Worm (Caenorhabditis elegans) whole organism, L4 larva: ENCODE data around the gene Y48C3A.20.

Experiments used
- F10B5.3 ChIP-seq: sonication (generic microtip); optimal IDR thresholded peaks from 2 replicates; lab custom pipeline; 2016; ENCODE audit warnings: mild to moderate bottlenecking, missing genetic modification characterization, missing compliant biosample characterization
- F37D6.2 ChIP-seq: sonication (generic microtip); optimal IDR thresholded peaks from 2 replicates; lab custom pipeline; 2016; ENCODE audit warnings: mild to moderate bottlenecking, missing genetic modification characterization, missing compliant biosample characterization
- Y48G9A.11 ChIP-seq: fragments of 200-800 bp; sonication (Bioruptor generic); IDR thresholded peaks from 2 replicates; pipeline ENCODE4 v1.3.6; 2022; ENCODE audit warnings: missing genetic modification reagents, missing genetic modification characterization, missing compliant biosample characterization
- Y75B8A.6 ChIP-seq: fragments of 200-800 bp; sonication (Bioruptor generic); IDR thresholded peaks from 2 replicates; pipeline ENCODE4 v1.3.6; 2022; ENCODE audit warnings: missing genetic modification reagents, missing genetic modification characterization, missing compliant biosample characterization
- aha-1 ChIP-seq: fragments of 150-350 bp; peaks from one replicate; lab custom pipeline; 2014; ENCODE audit warnings: missing biosample characterization, missing genetic modification characterization
- arid-1 ChIP-seq: fragments of 200-800 bp; sonication (Bioruptor generic); conservative IDR thresholded peaks from 2 replicates; pipeline ENCODE4 v1.3.6; 2022; ENCODE audit warnings: missing genetic modification reagents, missing genetic modification characterization, missing compliant biosample characterization
- attf-4 ChIP-seq: sonication (generic microtip); optimal IDR thresholded peaks from 3 replicates; lab custom pipeline; 2017; ENCODE audit warnings: missing biosample characterization, missing genetic modification characterization
- ceh-82 ChIP-seq: sonication (generic microtip); optimal IDR thresholded peaks from 2 replicates; lab custom pipeline; 2017; ENCODE audit warnings: missing biosample characterization, missing genetic modification characterization
- ces-1 ChIP-seq: fragments of 150-350 bp; sonication (generic microtip); optimal IDR thresholded peaks from 4 replicates; lab custom pipeline; 2014; ENCODE audit warnings: missing biosample characterization, missing genetic modification reagents, missing genetic modification characterization
- cey-2 ChIP-seq: sonication (generic microtip); optimal IDR thresholded peaks from 3 replicates; lab custom pipeline; 2017; ENCODE audit warnings: missing genetic modification characterization, mild to moderate bottlenecking, missing compliant biosample characterization, antibody characterized with exemption, borderline replicate concordance; ENCODE audit not compliant: insufficient read depth
- daf-12 ChIP-seq: fragments of 150-350 bp; optimal IDR thresholded peaks from 2 replicates; lab custom pipeline; 2014; ENCODE audit warnings: missing biosample characterization, missing genetic modification reagents, missing genetic modification characterization
- dpl-1 ChIP-seq: fragments of 150-350 bp; optimal IDR thresholded peaks from 2 replicates; lab custom pipeline; 2014; ENCODE audit warnings: missing biosample characterization, missing genetic modification reagents, missing genetic modification characterization
- duxl-1 ChIP-seq: sonication (generic microtip); optimal IDR thresholded peaks from 2 replicates; lab custom pipeline; 2016; ENCODE audit warnings: mild to moderate bottlenecking, missing genetic modification characterization, moderate library complexity, missing compliant biosample characterization; ENCODE audit not compliant: poor library complexity
- gei-8 ChIP-seq: fragments of 200-800 bp; sonication (Bioruptor generic); optimal IDR thresholded peaks from 2 replicates; lab custom pipeline; 2018; ENCODE audit warnings: mild to moderate bottlenecking, missing genetic modification characterization, missing compliant biosample characterization
- hif-1 ChIP-seq, 2 experiments: sonication (generic microtip); optimal IDR thresholded peaks; 2 replicates each; lab custom pipeline; 2016 to 2017; ENCODE audit warnings: missing compliant biosample characterization in 2 of 2, missing genetic modification characterization in 2 of 2, missing genetic modification reagents in 2 of 2, missing genotype in 2 of 2, mild to moderate bottlenecking in 1 of 2
- hlh-30 ChIP-seq: sonication (generic microtip); optimal IDR thresholded peaks from 2 replicates; lab custom pipeline; 2017; ENCODE audit warnings: antibody characterized with exemption, mild to moderate bottlenecking, missing genetic modification characterization, missing compliant biosample characterization; ENCODE audit not compliant: insufficient read depth
- jun-1 ChIP-seq: fragments of 150-350 bp; optimal IDR thresholded peaks from 2 replicates; lab custom pipeline; 2014; ENCODE audit warnings: missing biosample characterization, missing genetic modification reagents, missing genetic modification characterization
- lin-29 ChIP-seq: fragments of 200-800 bp; sonication (Bioruptor generic); IDR thresholded peaks from 2 replicates; pipeline ENCODE4 v1.3.6; 2022; ENCODE audit warnings: missing genetic modification reagents, missing genetic modification characterization, missing compliant biosample characterization
- lsy-2 ChIP-seq, 2 experiments: fragments of 150-350 bp in 1 of 2; sonication (generic microtip) in 1 of 2; optimal IDR thresholded peaks; 2 replicates each; lab custom pipeline; 2014 to 2017; ENCODE audit warnings: missing biosample characterization in 2 of 2, missing genetic modification characterization in 2 of 2
- madf-9 ChIP-seq: fragments of 200-800 bp; sonication (Bioruptor generic); conservative IDR thresholded peaks from 2 replicates; pipeline ENCODE4 v1.3.6; 2022; ENCODE audit warnings: missing genetic modification reagents, missing genetic modification characterization, missing compliant biosample characterization
- mdt-29 ChIP-seq: fragments of 200-800 bp; sonication (Bioruptor generic); IDR thresholded peaks from 2 replicates; pipeline ENCODE4 v1.3.6; 2022; ENCODE audit warnings: missing genetic modification reagents, missing genetic modification characterization, missing compliant biosample characterization
- mep-1 ChIP-seq: fragments of 150-350 bp; sonication (generic microtip); optimal IDR thresholded peaks from 3 replicates; lab custom pipeline; 2014; ENCODE audit warnings: missing biosample characterization, missing genetic modification characterization
- mes-2 ChIP-seq: sonication (generic microtip); optimal IDR thresholded peaks from 2 replicates; lab custom pipeline; 2016; ENCODE audit warnings: missing genotype, mild to moderate bottlenecking, missing genetic modification characterization, missing compliant biosample characterization; ENCODE audit not compliant: poor library complexity, severe bottlenecking
- nhr-237 ChIP-seq: sonication (generic microtip); optimal IDR thresholded peaks from 2 replicates; lab custom pipeline; 2017; ENCODE audit warnings: missing biosample characterization, missing genetic modification characterization
- pha-4 ChIP-seq, 2 experiments: fragments of 150-350 bp in 1 of 2; fragments of 200-800 bp in 1 of 2; sonication (Bioruptor generic) in 1 of 2; IDR thresholded peaks in 1 of 2; optimal IDR thresholded peaks in 1 of 2; 2 replicates each; pipeline versions ENCODE4 v1.3.6 to Lab custom; 2014 to 2022; ENCODE audit warnings: missing genetic modification characterization in 2 of 2, missing genetic modification reagents in 2 of 2, missing biosample characterization in 1 of 2, missing compliant biosample characterization in 1 of 2
- php-3 ChIP-seq: fragments of 200-800 bp; sonication (Bioruptor generic); IDR thresholded peaks from 2 replicates; pipeline ENCODE4 v1.3.6; 2022; ENCODE audit warnings: missing genetic modification reagents, missing genetic modification characterization, missing compliant biosample characterization
- skn-1 ChIP-seq: fragments of 150-350 bp; optimal IDR thresholded peaks from 2 replicates; lab custom pipeline; 2014; ENCODE audit warnings: missing biosample characterization, missing genetic modification characterization
- snpc-4 ChIP-seq: fragments of 150-350 bp; optimal IDR thresholded peaks from 2 replicates; lab custom pipeline; 2014; ENCODE audit warnings: missing biosample characterization, missing genetic modification characterization
- unc-130 ChIP-seq: sonication (generic microtip); optimal IDR thresholded peaks from 2 replicates; lab custom pipeline; 2016; ENCODE audit warnings: missing genetic modification reagents, missing genetic modification characterization, missing compliant biosample characterization
- unc-62 ChIP-seq, 3 experiments: fragments of 150-350 bp in 1 of 3; sonication (generic microtip); optimal IDR thresholded peaks in 2 of 3; peaks in 1 of 3; 1 replicate in 1 of 3; 2 replicates in 2 of 3; lab custom pipeline; 2014 to 2017; ENCODE audit warnings: missing biosample characterization in 3 of 3, missing genetic modification characterization in 3 of 3, missing genetic modification reagents in 3 of 3, missing genotype in 1 of 3
- zfp-2 ChIP-seq: sonication (generic microtip); optimal IDR thresholded peaks from 2 replicates; lab custom pipeline; 2016; ENCODE audit warnings: mild to moderate bottlenecking, missing genetic modification characterization, missing compliant biosample characterization
- zfp-3 ChIP-seq: fragments of 200-800 bp; sonication (Bioruptor generic); conservative IDR thresholded peaks from 2 replicates; pipeline ENCODE4 v1.3.6; 2022; ENCODE audit warnings: missing genetic modification reagents, missing genetic modification characterization, missing compliant biosample characterization
- zip-2 ChIP-seq: fragments of 150-350 bp; optimal IDR thresholded peaks from 2 replicates; lab custom pipeline; 2014; ENCODE audit warnings: missing biosample characterization, missing genetic modification characterization
- ztf-7 ChIP-seq: fragments of 150-350 bp; optimal IDR thresholded peaks from 2 replicates; lab custom pipeline; 2014; ENCODE audit warnings: missing biosample characterization, missing genetic modification characterization

Y48C3A.20 gene

DNA sequence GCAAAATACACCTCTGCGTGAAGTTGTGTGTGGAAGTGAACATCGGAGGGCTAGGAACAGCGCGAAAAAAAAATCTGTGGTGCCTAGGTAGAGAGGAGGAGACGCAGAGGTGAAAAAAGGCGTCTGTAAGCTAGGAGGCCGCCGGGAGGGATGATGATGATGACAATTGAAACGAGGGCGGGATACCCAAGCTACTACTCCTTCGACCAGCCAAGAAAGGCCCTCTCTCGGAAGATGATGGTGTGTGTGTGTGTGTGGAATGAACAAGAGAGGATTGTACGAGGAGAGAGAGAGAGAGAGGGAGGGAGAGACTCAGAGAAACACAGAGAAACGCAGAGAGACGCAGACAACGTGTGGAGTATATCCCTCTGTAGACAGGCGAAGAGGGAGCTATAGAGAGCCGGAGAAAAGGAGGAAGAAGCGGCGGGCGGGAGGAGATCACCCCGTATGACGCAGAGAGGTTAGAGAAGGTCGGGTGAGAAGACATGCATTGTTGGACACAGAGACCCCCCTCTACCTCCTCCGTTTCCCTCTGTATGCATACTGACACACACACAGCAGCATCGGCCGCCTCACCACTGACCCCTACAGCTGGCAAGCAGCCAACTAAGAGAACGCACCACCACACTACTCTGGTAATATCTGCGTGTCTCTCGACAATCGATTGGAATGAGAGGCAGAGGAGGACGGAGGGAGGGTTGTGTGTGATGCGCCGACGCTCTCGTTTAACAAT is 34.3 kb upstream of the Y48C3A.20 start (continued):
- TF ChIP-seq zip-2 (tag; lab: Kevin White, UChicago) = no peak
- TF ChIP-seq nhr-237 (tag; lab: Kevin White, UChicago) = no peak
- TF ChIP-seq unc-62 (GFP tag; optimal IDR thresholded peaks at IDR 0.05 in 1 of 2; lab: Kevin White, UChicago) = peak in 1 of 2 experiments; percentile 99
- TF ChIP-seq unc-62 (tag; optimal IDR thresholded peaks at IDR 0.05; lab: Kevin White, UChicago) = no peak
- TF ChIP-seq dpl-1 (GFP tag; lab: Kevin White, UChicago) = peak; percentile 48
- TF ChIP-seq ces-1 (GFP tag; lab: Kevin White, UChicago) = no peak
- 0 out of 2 replicates have a peak, but pooled peaks have one; percentile 18 for TF ChIP-seq zfp-3 (GFP tag; lab: Robert Waterston, UW)
- peak; percentile 5 for TF ChIP-seq duxl-1
- no peak for TF ChIP-seq madf-9 (GFP tag; lab: Robert Waterston, UW)
- TF ChIP-seq Y75B8A.6 (GFP tag; lab: Robert Waterston, UW) = no peak
- peak; percentile 15 for TF ChIP-seq zfp-2 (tag; lab: Kevin White, UChicago)
- TF ChIP-seq php-3 (GFP tag; lab: Robert Waterston, UW) = peak; percentile 58
- peak; percentile 35 to 51 for TF ChIP-seq hif-1 (tag; optimal IDR thresholded peaks at IDR 0.05; lab: Kevin White, UChicago)
- TF ChIP-seq F37D6.2 (tag; lab: Kevin White, UChicago) = peak; percentile 81
- TF ChIP-seq ceh-82 (tag; lab: Kevin White, UChicago) = no peak
- TF ChIP-seq arid-1 (GFP tag; lab: Robert Waterston, UW) = no peak; the same call in 1 of the 2 replicates
- TF ChIP-seq cey-2 (tag; lab: Kevin White, UChicago) = no peak
- no peak for TF ChIP-seq unc-130 (GFP tag; lab: Kevin White, UChicago)
- TF ChIP-seq skn-1 (tag; lab: Kevin White, UChicago) = no peak
- no peak for TF ChIP-seq mdt-29 (GFP tag; lab: Robert Waterston, UW)
- TF ChIP-seq attf-4 = no peak
- no peak for TF ChIP-seq lin-29 (GFP tag; lab: Robert Waterston, UW)
- TF ChIP-seq daf-12 (tag; lab: Kevin White, UChicago) = no peak
- peak; percentile 93 for TF ChIP-seq mep-1 (tag; lab: Kevin White, UChicago)
- no peak for TF ChIP-seq snpc-4 (tag; lab: Kevin White, UChicago)
- peak; percentile 82 for TF ChIP-seq pha-4 (GFP tag; IDR thresholded peaks at IDR 0.05; lab: Robert Waterston, UW)
- TF ChIP-seq pha-4 (tag; optimal IDR thresholded peaks at IDR 0.05; lab: Kevin White, UChicago) = no peak
- peak; percentile 20 for TF ChIP-seq gei-8 (GFP tag; lab: Kevin White, UChicago)
- peak; percentile 26 for TF ChIP-seq F10B5.3 (tag; lab: Kevin White, UChicago)

DNA sequence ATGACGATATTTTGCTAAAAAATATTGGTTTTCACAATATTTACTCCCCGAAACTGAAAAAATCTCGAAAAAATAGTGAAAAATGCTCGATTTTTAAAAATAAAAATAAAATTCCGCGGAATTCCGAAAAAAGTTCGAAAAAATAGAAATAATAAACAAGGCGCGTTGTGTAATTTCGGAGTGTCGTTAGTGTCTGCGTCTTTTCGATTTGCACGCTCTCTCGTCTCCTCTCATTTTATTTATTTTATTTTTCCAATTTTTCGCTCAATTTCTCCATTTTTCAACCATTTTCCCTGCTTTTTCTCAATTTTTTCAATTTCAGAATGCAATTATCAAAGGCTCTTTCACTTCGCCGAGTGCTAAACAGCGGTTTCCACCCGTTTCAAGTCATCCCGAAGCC is 31.4 kb upstream of the Y48C3A.20 start, which contains the start of gene mrpl-20:
Gene mrpl-20, plus strand, starts transcription at position 323 of the 400 bp plus-strand sequence.
- TF ChIP-seq hlh-30 (tag; lab: Kevin White, UChicago) (peak; percentile 1), Y48G9A.11 (GFP tag; lab: Robert Waterston, UW) (peak; percentile 94), unc-62 (GFP tag; optimal IDR thresholded peaks at IDR 0.05 in 1 of 2; lab: Kevin White, UChicago) (peak in 1 of 2 experiments; percentile 53), unc-62 (tag; optimal IDR thresholded peaks at IDR 0.05; lab: Kevin White, UChicago) (no peak), aha-1 (tag; lab: Kevin White, UChicago) (peak; percentile 14), ztf-7 (no peak), jun-1 (tag; lab: Kevin White, UChicago) (no peak), lsy-2 (tag; optimal IDR thresholded peaks at IDR 0.05; lab: Kevin White, UChicago) (peak in 1 of 2 experiments; percentile 29), F37D6.2 (tag; lab: Kevin White, UChicago) (no peak), dpl-1 (GFP tag; lab: Kevin White, UChicago) (peak; percentile 36), mes-2 (tag; lab: Kevin White, UChicago) (peak; percentile 42)
